Worm (Caenorhabditis elegans) whole organism, young adult: Measurements from ENCODE around the gene F09E5.8.

Experiments
- snpc-4 ChIP-seq, 5 experiments: fragments of 150-350 bp in 1 of 5; sonication (generic microtip) in 4 of 5; optimal IDR thresholded peaks; 2 replicates each; lab custom pipeline; 2014 to 2018; ENCODE audit warnings: missing genetic modification characterization in 5 of 5, missing biosample characterization in 3 of 5, antibody characterized with exemption in 2 of 5, mild to moderate bottlenecking in 2 of 5, missing compliant biosample characterization in 2 of 5, missing genotype in 2 of 5, moderate library complexity in 2 of 5, missing genetic modification reagents in 1 of 5
- ztf-3 ChIP-seq: fragments of 200-800 bp; sonication (Bioruptor generic); optimal IDR thresholded peaks from 2 replicates; lab custom pipeline; 2018; ENCODE audit warnings: mild to moderate bottlenecking, missing genetic modification characterization, missing compliant biosample characterization

DNA sequence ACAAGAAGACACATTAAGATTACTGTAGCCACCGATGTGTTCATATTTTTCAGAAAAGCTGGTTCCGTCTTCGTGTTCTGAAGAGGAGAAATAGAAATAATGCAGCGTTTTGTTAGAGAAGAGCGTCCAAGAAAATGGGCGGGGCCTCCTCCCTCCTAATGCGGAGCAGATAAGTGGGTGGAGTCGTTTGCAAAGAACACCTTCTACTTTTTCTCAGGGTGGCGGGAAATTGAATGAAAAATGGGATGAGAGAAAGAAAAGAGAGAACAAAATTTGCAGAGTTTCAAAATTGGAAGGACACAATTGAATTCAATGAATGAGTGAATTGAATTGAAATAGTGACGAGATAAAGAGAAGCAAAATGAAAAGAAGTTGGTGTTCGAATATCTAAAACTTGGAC, 15.2 kb downstream of the F09E5.8 start, which contains the start of gene F09E5.16:
- TF ChIP-seq ztf-3 (GFP tag; lab: Kevin White, UChicago), result no peak
- no peak for TF ChIP-seq snpc-4 (GFP tag; optimal IDR thresholded peaks at IDR 0.05; lab: Kevin White, UChicago)
- TF ChIP-seq snpc-4 (tag; optimal IDR thresholded peaks at IDR 0.05; lab: Kevin White, UChicago), result no peak
